Fruit fly (Drosophila melanogaster) whole organism, embryonic: ENCODE measurements around the gene Ptp10D.

Experiments
- Adf1 ChIP-seq: fragments of 200-800 bp; sonication (Bioruptor generic); IDR thresholded peaks from 2 replicates; pipeline ENCODE4 v1.3.6; 2022; ENCODE audit warnings: missing biosample characterization, missing genetic modification characterization
- Asciz ChIP-seq: fragments of 200-800 bp; sonication (Bioruptor generic); optimal IDR thresholded peaks from 2 replicates; lab custom pipeline; 2017; ENCODE audit warnings: missing biosample characterization, mild to moderate bottlenecking, missing genetic modification characterization, missing genetic modification reagents
- CG11504 ChIP-seq: fragments of 200-800 bp; sonication (Bioruptor generic); optimal IDR thresholded peaks from 3 replicates; lab custom pipeline; 2019; ENCODE audit warnings: missing biosample characterization, mild to moderate bottlenecking, missing genetic modification characterization, moderate library complexity
- CG12391 ChIP-seq: fragments of 200-800 bp; sonication (Bioruptor generic); optimal IDR thresholded peaks from 3 replicates; lab custom pipeline; 2018; ENCODE audit warnings: missing biosample characterization, mild to moderate bottlenecking, missing genetic modification characterization, moderate library complexity
- CG12942 ChIP-seq: fragments of 200-800 bp; sonication (Bioruptor generic); optimal IDR thresholded peaks from 3 replicates; lab custom pipeline; 2016; ENCODE audit warnings: missing biosample characterization, missing genetic modification characterization
- CG13894 ChIP-seq: fragments of 200-800 bp; sonication (Bioruptor generic); optimal IDR thresholded peaks from 3 replicates; lab custom pipeline; 2018; ENCODE audit warnings: missing biosample characterization, mild to moderate bottlenecking, missing genetic modification characterization, moderate library complexity
- CG14050 ChIP-seq: fragments of 200-800 bp; sonication (Bioruptor generic); IDR thresholded peaks from 3 replicates; pipeline ENCODE4 v1.3.6; 2022; ENCODE audit warnings: missing biosample characterization, missing genetic modification characterization
- CG14441 ChIP-seq: fragments of 200-800 bp; sonication (Bioruptor generic); IDR thresholded peaks from 2 replicates; pipeline ENCODE4 v1.3.6; 2022; ENCODE audit warnings: missing biosample characterization, missing genetic modification characterization
- CG15011 ChIP-seq: fragments of 200-800 bp; sonication (Bioruptor generic); optimal IDR thresholded peaks from 3 replicates; lab custom pipeline; 2018; ENCODE audit warnings: missing biosample characterization, mild to moderate bottlenecking, missing genetic modification characterization
- CG1602 ChIP-seq: fragments of 200-800 bp; sonication (Bioruptor generic); optimal IDR thresholded peaks from 3 replicates; lab custom pipeline; 2016; ENCODE audit warnings: missing biosample characterization, missing genetic modification characterization
- CG18619 ChIP-seq: fragments of 200-800 bp; sonication (Bioruptor generic); optimal IDR thresholded peaks from 3 replicates; lab custom pipeline; 2017; ENCODE audit warnings: missing biosample characterization, mild to moderate bottlenecking, missing genetic modification characterization
- CG2129 ChIP-seq: fragments of 200-800 bp; sonication (Bioruptor generic); IDR thresholded peaks from 2 replicates; pipeline ENCODE4 v1.3.6; 2022; ENCODE audit warnings: missing biosample characterization, missing genetic modification characterization; ENCODE audit not compliant: partially characterized antibody
- CG30403 ChIP-seq: fragments of 200-800 bp; sonication (Bioruptor generic); optimal IDR thresholded peaks from 3 replicates; lab custom pipeline; 2016; ENCODE audit warnings: missing biosample characterization, missing genetic modification characterization
- CG3281 ChIP-seq: fragments of 200-800 bp; sonication (Bioruptor generic); optimal IDR thresholded peaks from 3 replicates; lab custom pipeline; 2017; ENCODE audit warnings: missing biosample characterization, mild to moderate bottlenecking, missing genetic modification characterization
- CG3847 ChIP-seq: fragments of 200-800 bp; sonication (Bioruptor generic); IDR thresholded peaks from 2 replicates; pipeline ENCODE4 v1.3.6; 2022; ENCODE audit warnings: missing biosample characterization, missing genetic modification characterization
- CG4328 ChIP-seq: fragments of 200-800 bp; sonication (Bioruptor generic); optimal IDR thresholded peaks from 3 replicates; lab custom pipeline; 2017; ENCODE audit warnings: missing biosample characterization, missing genetic modification reagents, missing genetic modification characterization
- CG5953 ChIP-seq: fragments of 200-800 bp; sonication (Bioruptor generic); IDR thresholded peaks from 2 replicates; pipeline ENCODE4 v1.3.6; 2022; ENCODE audit warnings: missing biosample characterization, missing genetic modification characterization
- CG6175 ChIP-seq: fragments of 200-800 bp; sonication (Bioruptor generic); IDR thresholded peaks from 3 replicates; pipeline ENCODE4 v1.3.6; 2022; ENCODE audit warnings: missing biosample characterization, missing genetic modification characterization
- CG7745 ChIP-seq: fragments of 200-800 bp; sonication (Bioruptor generic); optimal IDR thresholded peaks from 2 replicates; lab custom pipeline; 2018; ENCODE audit warnings: missing biosample characterization, mild to moderate bottlenecking, missing genetic modification characterization, moderate library complexity
- CG7839 ChIP-seq: fragments of 200-800 bp; sonication (Bioruptor generic); optimal IDR thresholded peaks from 3 replicates; lab custom pipeline; 2018; ENCODE audit warnings: missing biosample characterization, mild to moderate bottlenecking, missing genetic modification characterization, moderate library complexity
- CG8281 ChIP-seq: fragments of 200-800 bp; sonication (Bioruptor generic); optimal IDR thresholded peaks from 2 replicates; lab custom pipeline; 2018; ENCODE audit warnings: missing biosample characterization, mild to moderate bottlenecking, missing genetic modification characterization, moderate library complexity
- CG9215 ChIP-seq: fragments of 200-800 bp; sonication (Bioruptor generic); IDR thresholded peaks from 2 replicates; pipeline ENCODE4 v1.3.6; 2022; ENCODE audit warnings: missing biosample characterization, missing genetic modification characterization
- Dip2 ChIP-seq: fragments of 200-800 bp; sonication (Bioruptor generic); IDR thresholded peaks from 2 replicates; pipeline ENCODE4 v1.3.6; 2022; ENCODE audit warnings: missing biosample characterization, missing genetic modification characterization
- ERR ChIP-seq: fragments of 200-800 bp; sonication (Bioruptor generic); optimal IDR thresholded peaks from 2 replicates; lab custom pipeline; 2016; ENCODE audit warnings: missing biosample characterization, missing genetic modification characterization
- H15 ChIP-seq: fragments of 200-800 bp; sonication (Bioruptor generic); IDR thresholded peaks from 3 replicates; pipeline ENCODE4 v1.3.6; 2022; ENCODE audit warnings: missing biosample characterization, missing genetic modification characterization
- H2.0 ChIP-seq: fragments of 200-800 bp; sonication (Bioruptor generic); IDR thresholded peaks from 2 replicates; pipeline ENCODE4 v1.3.6; 2022; ENCODE audit warnings: missing biosample characterization, missing genetic modification characterization
- Hr51 ChIP-seq, 2 experiments: fragments of 200-800 bp; sonication (Bioruptor generic); optimal IDR thresholded peaks; 2 replicates in 1 of 2; 3 replicates in 1 of 2; lab custom pipeline; 2016 to 2018; ENCODE audit warnings: missing biosample characterization in 2 of 2, missing genetic modification characterization in 2 of 2, mild to moderate bottlenecking in 1 of 2, moderate library complexity in 1 of 2
- Hsf ChIP-seq: fragments of 200-800 bp; sonication (Bioruptor generic); optimal IDR thresholded peaks from 3 replicates; lab custom pipeline; 2016; ENCODE audit warnings: missing biosample characterization, missing genetic modification characterization
- Lhr ChIP-seq: fragments of 200-800 bp; sonication (Bioruptor generic); optimal IDR thresholded peaks from 3 replicates; lab custom pipeline; 2017; ENCODE audit warnings: mild to moderate bottlenecking, missing biosample characterization, missing genetic modification reagents, missing genetic modification characterization
- Lim3 ChIP-seq: fragments of 200-800 bp; sonication (Bioruptor generic); IDR thresholded peaks from 2 replicates; pipeline ENCODE4 v1.3.6; 2022; ENCODE audit warnings: missing biosample characterization, missing genetic modification characterization
- Meics ChIP-seq: fragments of 200-800 bp; sonication (Bioruptor generic); optimal IDR thresholded peaks from 2 replicates; lab custom pipeline; 2017; ENCODE audit warnings: missing biosample characterization, mild to moderate bottlenecking, missing genetic modification characterization
- Mrtf ChIP-seq: fragments of 200-800 bp; sonication (Bioruptor generic); IDR thresholded peaks from 3 replicates; pipeline ENCODE4 v1.3.6; 2022; ENCODE audit warnings: missing biosample characterization, missing genetic modification characterization
- Sry-δ ChIP-seq: fragments of 200-800 bp; sonication (Bioruptor generic); optimal IDR thresholded peaks from 2 replicates; lab custom pipeline; 2016; ENCODE audit warnings: missing biosample characterization, missing genetic modification characterization
- TFAM ChIP-seq: fragments of 200-800 bp; sonication (Bioruptor generic); optimal IDR thresholded peaks from 2 replicates; lab custom pipeline; 2017; ENCODE audit warnings: missing biosample characterization, missing genetic modification characterization, inconsistent platforms
- ac ChIP-seq: fragments of 200-800 bp; sonication (Bioruptor generic); optimal IDR thresholded peaks from 3 replicates; lab custom pipeline; 2017; ENCODE audit warnings: missing biosample characterization, mild to moderate bottlenecking, missing genetic modification characterization
- ase ChIP-seq: fragments of 200-800 bp; sonication (Bioruptor generic); IDR thresholded peaks from 3 replicates; pipeline ENCODE4 v1.3.6; 2022; ENCODE audit warnings: missing biosample characterization, missing genetic modification characterization
- br ChIP-seq: fragments of >200 bp; optimal IDR thresholded peaks from 2 replicates; lab custom pipeline; 2017
- caup ChIP-seq: fragments of 200-800 bp; sonication (Bioruptor generic); optimal IDR thresholded peaks from 3 replicates; lab custom pipeline; 2017; ENCODE audit warnings: missing biosample characterization, mild to moderate bottlenecking, missing genetic modification characterization, moderate library complexity; ENCODE audit not compliant: severe bottlenecking
- crc ChIP-seq: fragments of 200-800 bp; sonication (Bioruptor generic); optimal IDR thresholded peaks from 2 replicates; lab custom pipeline; 2016; ENCODE audit warnings: missing biosample characterization, missing genetic modification characterization
- danr ChIP-seq: fragments of 200-800 bp; sonication (Bioruptor generic); IDR thresholded peaks from 2 replicates; pipeline ENCODE4 v1.3.6; 2022; ENCODE audit warnings: missing biosample characterization, missing genetic modification characterization
- eyg ChIP-seq: fragments of 200-800 bp; sonication (Bioruptor generic); optimal IDR thresholded peaks from 3 replicates; lab custom pipeline; 2016; ENCODE audit warnings: missing biosample characterization, missing genetic modification characterization
- gcm ChIP-seq: fragments of 200-800 bp; sonication (Bioruptor generic); optimal IDR thresholded peaks from 2 replicates; lab custom pipeline; 2019; ENCODE audit warnings: missing biosample characterization, mild to moderate bottlenecking, missing genetic modification characterization, moderate library complexity
- nom ChIP-seq: fragments of 200-800 bp; sonication (Bioruptor generic); optimal IDR thresholded peaks from 2 replicates; lab custom pipeline; 2017; ENCODE audit warnings: missing biosample characterization, missing genetic modification characterization, mild to moderate bottlenecking, moderate library complexity, missing genetic modification reagents
- pan ChIP-seq, 4 experiments: fragments of >200 bp in 3 of 4; fragments of 200-800 bp in 1 of 4; sonication (Bioruptor generic) in 1 of 4; optimal IDR thresholded peaks in 3 of 4; IDR thresholded peaks in 1 of 4; 2 replicates each; pipeline versions ENCODE4 v1.3.6 to Lab custom; 2017 to 2022; ENCODE audit warnings: missing biosample characterization in 2 of 4, missing genetic modification characterization in 2 of 4, mixed read lengths in 1 of 4
- pros ChIP-seq: fragments of 200-800 bp; sonication (Bioruptor generic); optimal IDR thresholded peaks from 3 replicates; lab custom pipeline; 2019; ENCODE audit warnings: missing biosample characterization, mild to moderate bottlenecking, missing genetic modification characterization, moderate library complexity
- slp2 ChIP-seq: fragments of 200-800 bp; sonication (Bioruptor generic); optimal IDR thresholded peaks from 2 replicates; lab custom pipeline; 2016; ENCODE audit warnings: missing biosample characterization, missing genetic modification characterization
- sob ChIP-seq: fragments of 200-800 bp; sonication (Bioruptor generic); IDR thresholded peaks from 2 replicates; pipeline ENCODE4 v1.3.6; 2022; ENCODE audit warnings: missing biosample characterization, missing genetic modification characterization
- tgo ChIP-seq: fragments of 200-800 bp; sonication (Bioruptor generic); IDR thresholded peaks from 3 replicates; pipeline ENCODE4 v1.3.6; 2022; ENCODE audit warnings: missing biosample characterization, missing genetic modification characterization
- twi ChIP-seq: fragments of 200-800 bp; optimal IDR thresholded peaks from 2 replicates; lab custom pipeline; 2019; ENCODE audit warnings: missing biosample characterization, mild to moderate bottlenecking, missing genetic modification characterization, moderate library complexity
- tx ChIP-seq: fragments of 200-800 bp; sonication (Bioruptor generic); optimal IDR thresholded peaks from 2 replicates; lab custom pipeline; 2016; ENCODE audit warnings: missing biosample characterization, missing genetic modification characterization
- wor ChIP-seq: fragments of 200-800 bp; sonication (Bioruptor generic); IDR thresholded peaks from 2 replicates; pipeline ENCODE4 v1.3.6; 2022; ENCODE audit warnings: missing biosample characterization, missing genetic modification characterization

The Ptp10D gene

dm6 chrX:11576540-11576939, 45.3 kb upstream of the Ptp10D start, which contains the start of gene CG11695 (continued):
- TF ChIP-seq Hr51 (GFP tag; optimal IDR thresholded peaks at IDR 0.05; lab: Kevin White, UChicago) (peak; percentile 5 to 66), TFAM (GFP tag; lab: Kevin White, UChicago) (no peak), CG15011 (GFP tag; lab: Kevin White, UChicago) (no peak), Sry-δ (GFP tag; lab: Kevin White, UChicago) (peak; percentile 26), H15 (peak; percentile 38; the same call in 1 of the 3 replicates), CG1602 (GFP tag; lab: Kevin White, UChicago) (peak; percentile 60), CG14441 (peak; percentile 48; the same call in 1 of the 2 replicates), ac (GFP tag; lab: Kevin White, UChicago) (no peak), CG7745 (tag; lab: Kevin White, UChicago) (no peak), CG11504 (tag; lab: Kevin White, UChicago) (peak; percentile 76), CG13894 (tag; lab: Kevin White, UChicago) (peak; percentile 80), CG9215 (peak; percentile 59), CG2129 (no peak), ERR (GFP tag; lab: Kevin White, UChicago) (no peak), CG18619 (GFP tag; lab: Kevin White, UChicago) (peak; percentile 49), tgo (GFP tag; lab: Robert Waterston, UW) (peak; percentile 57), danr (GFP tag; lab: Robert Waterston, UW) (0 out of 2 replicates have a peak, but pooled peaks have one; percentile 13), CG30403 (GFP tag; lab: Kevin White, UChicago) (peak; percentile 73), CG12391 (peak; percentile 81), slp2 (GFP tag; lab: Kevin White, UChicago) (no peak), Mrtf (GFP tag; lab: Robert Waterston, UW) (no peak), CG4328 (GFP tag; lab: Kevin White, UChicago) (peak; percentile 75), CG5953 (no peak), pan (optimal IDR thresholded peaks at IDR 0.05; lab: Kevin White, UChicago) (no peak), pan (GFP tag; optimal IDR thresholded peaks at IDR 0.05 in 1 of 2, IDR thresholded peaks at IDR 0.05 in 1 of 2) (peak in 1 of 2 experiments; percentile 45), twi (tag; lab: Kevin White, UChicago) (peak; percentile 43), Asciz (no peak), crc (no peak), nom (GFP tag; lab: Kevin White, UChicago) (peak; percentile 67), tx (GFP tag; lab: Kevin White, UChicago) (peak; percentile 15), eyg (GFP tag; lab: Kevin White, UChicago) (no peak), CG14050 (GFP tag; lab: Robert Waterston, UW) (no peak), Dip2 (no peak), br (lab: Kevin White, UChicago) (no peak), pros (GFP tag; lab: Kevin White, UChicago) (peak; percentile 14), caup (GFP tag; lab: Kevin White, UChicago) (peak; percentile 53), CG3847 (GFP tag; lab: Robert Waterston, UW) (peak; percentile 78), Lim3 (GFP tag; lab: Robert Waterston, UW) (no peak), CG8281 (tag; lab: Kevin White, UChicago) (peak; percentile 12), Hsf (GFP tag; lab: Kevin White, UChicago) (peak; percentile 67), Lhr (GFP tag; lab: Kevin White, UChicago) (peak; percentile 24), CG12942 (GFP tag; lab: Kevin White, UChicago) (peak; percentile 56), ase (no peak), sob (peak; percentile 71), gcm (peak; percentile 34), wor (GFP tag; lab: Robert Waterston, UW) (peak; percentile 37; the same call in 1 of the 2 replicates), CG6175 (GFP tag; lab: Robert Waterston, UW) (no peak), Adf1 (GFP tag; lab: Robert Waterston, UW) (peak; percentile 43), H2.0 (GFP tag; lab: Robert Waterston, UW) (peak; percentile 33; the same call in 1 of the 2 replicates), CG3281 (peak; percentile 69), Meics (GFP tag; lab: Kevin White, UChicago) (peak; percentile 62), CG7839 (peak; percentile 73)
